Fruit fly (Drosophila melanogaster): ENCODE measurements around the gene CG1764.

- TF ChIP-seq CG8478 (optimal IDR thresholded peaks at IDR 0.05) = no peak
- TF ChIP-seq CTCF (optimal IDR thresholded peaks at IDR 0.05) = no peak
These were observed 29.5 kb downstream of the CG1764 start for dm6 chrX:13272676-13273233.
